Fruit fly (Drosophila melanogaster) Kc167 (cell line): ENCODE measurements around the gene Agpat4.

Source experiments
- Myc ChIP-seq: fragments of >200 bp; optimal IDR thresholded peaks from 2 replicates; lab custom pipeline; 2017; ENCODE audit warnings: missing external identifiers
- Sin3A ChIP-seq: fragments of >200 bp; optimal IDR thresholded peaks from 2 replicates; lab custom pipeline; 2018; ENCODE audit warnings: missing external identifiers
- h ChIP-seq: fragments of >200 bp; optimal IDR thresholded peaks from 3 replicates; lab custom pipeline; 2018; ENCODE audit warnings: missing external identifiers
- ttk ChIP-seq: sonication (Bioruptor generic); optimal IDR thresholded peaks from 2 replicates; lab custom pipeline; 2017; ENCODE audit warnings: missing external identifiers

dm6 chr3L:16364182-16364581 lies 17.2 kb downstream of the Agpat4 start:
- no peak for TF ChIP-seq h (lab: Kevin White, UChicago)
- no peak for TF ChIP-seq Sin3A (lab: Kevin White, UChicago)
- no peak for TF ChIP-seq ttk (lab: Kevin White, UChicago)
- TF ChIP-seq Myc (lab: Kevin White, UChicago), result no peak
